Worm (Caenorhabditis elegans) whole organism, L4 larva: Measurements from ENCODE around the gene Y54G2A.52.

Experiments
- F37D6.2 ChIP-seq: sonication (generic microtip); optimal IDR thresholded peaks from 2 replicates; lab custom pipeline; 2016; ENCODE audit warnings: mild to moderate bottlenecking, missing genetic modification characterization, missing compliant biosample characterization
- T20F7.1 ChIP-seq: fragments of 200-800 bp; sonication (Bioruptor generic); optimal IDR thresholded peaks from 2 replicates; lab custom pipeline; 2018; ENCODE audit warnings: mild to moderate bottlenecking, missing genetic modification characterization, missing compliant biosample characterization
- Y105C5A.15 ChIP-seq: fragments of 200-800 bp; sonication (Bioruptor generic); IDR thresholded peaks from 2 replicates; pipeline ENCODE4 v1.3.6; 2022; ENCODE audit warnings: missing genetic modification characterization, missing compliant biosample characterization
- Y5F2A.4 ChIP-seq: fragments of 200-800 bp; sonication (Bioruptor generic); optimal IDR thresholded peaks from 2 replicates; lab custom pipeline; 2018; ENCODE audit warnings: mild to moderate bottlenecking, missing genetic modification characterization, missing compliant biosample characterization
- aha-1 ChIP-seq: fragments of 150-350 bp; peaks from one replicate; lab custom pipeline; 2014; ENCODE audit warnings: missing biosample characterization, missing genetic modification characterization
- attf-4 ChIP-seq: sonication (generic microtip); optimal IDR thresholded peaks from 3 replicates; lab custom pipeline; 2017; ENCODE audit warnings: missing biosample characterization, missing genetic modification characterization
- ceh-20 ChIP-seq: fragments of 200-800 bp; sonication (Bioruptor generic); IDR thresholded peaks from 2 replicates; pipeline ENCODE4 v1.3.6; 2022; ENCODE audit warnings: missing genetic modification reagents, missing genetic modification characterization, missing compliant biosample characterization
- ceh-62 ChIP-seq: sonication (generic microtip); optimal IDR thresholded peaks from 2 replicates; lab custom pipeline; 2017; ENCODE audit warnings: missing biosample characterization, missing genetic modification characterization
- ceh-82 ChIP-seq: sonication (generic microtip); optimal IDR thresholded peaks from 2 replicates; lab custom pipeline; 2017; ENCODE audit warnings: missing biosample characterization, missing genetic modification characterization
- cey-2 ChIP-seq: sonication (generic microtip); optimal IDR thresholded peaks from 3 replicates; lab custom pipeline; 2017; ENCODE audit warnings: missing genetic modification characterization, mild to moderate bottlenecking, missing compliant biosample characterization, antibody characterized with exemption, borderline replicate concordance; ENCODE audit not compliant: insufficient read depth
- ctbp-1 ChIP-seq: fragments of 200-800 bp; sonication (Bioruptor generic); IDR thresholded peaks from 2 replicates; pipeline ENCODE4 v1.3.6; 2022; ENCODE audit warnings: missing genetic modification reagents, missing genetic modification characterization, missing compliant biosample characterization
- daf-16 ChIP-seq, 3 experiments: sonication (generic microtip); optimal IDR thresholded peaks; 2 replicates each; lab custom pipeline; 2016 to 2017; ENCODE audit warnings: missing genetic modification characterization in 3 of 3, missing genetic modification reagents in 3 of 3, mild to moderate bottlenecking in 2 of 3, missing compliant biosample characterization in 2 of 3, missing biosample characterization in 1 of 3, moderate library complexity in 1 of 3
- dmd-9 ChIP-seq: fragments of 200-800 bp; sonication (Bioruptor generic); IDR thresholded peaks from 2 replicates; pipeline ENCODE4 v1.3.6; 2022; ENCODE audit warnings: missing genetic modification reagents, missing genetic modification characterization, missing compliant biosample characterization
- duxl-1 ChIP-seq: sonication (generic microtip); optimal IDR thresholded peaks from 2 replicates; lab custom pipeline; 2016; ENCODE audit warnings: mild to moderate bottlenecking, missing genetic modification characterization, moderate library complexity, missing compliant biosample characterization; ENCODE audit not compliant: poor library complexity
- dve-1 ChIP-seq: sonication (generic microtip); optimal IDR thresholded peaks from 2 replicates; lab custom pipeline; 2017; ENCODE audit warnings: antibody characterized with exemption, mild to moderate bottlenecking, missing genetic modification characterization, missing compliant biosample characterization; ENCODE audit not compliant: insufficient read depth
- egl-43 ChIP-seq: fragments of 200-800 bp; sonication (Bioruptor generic); IDR thresholded peaks from 2 replicates; pipeline ENCODE4 v1.3.6; 2022; ENCODE audit warnings: missing genetic modification reagents, missing genetic modification characterization, missing compliant biosample characterization
- fkh-10 ChIP-seq: fragments of 150-350 bp; optimal IDR thresholded peaks from 2 replicates; lab custom pipeline; 2014; ENCODE audit warnings: missing biosample characterization, missing genetic modification reagents, missing genetic modification characterization
- hmg-1.1 ChIP-seq: fragments of 200-800 bp; sonication (Bioruptor generic); IDR thresholded peaks from 2 replicates; pipeline ENCODE4 v1.3.6; 2022; ENCODE audit warnings: missing genetic modification reagents, missing genetic modification characterization, missing compliant biosample characterization
- lin-15B ChIP-seq: fragments of 150-350 bp; sonication (generic microtip); optimal IDR thresholded peaks from 3 replicates; lab custom pipeline; 2014; ENCODE audit warnings: missing biosample characterization, missing genetic modification characterization
- lir-3 ChIP-seq: sonication (generic microtip); optimal IDR thresholded peaks from 2 replicates; lab custom pipeline; 2016; ENCODE audit warnings: mild to moderate bottlenecking, missing genetic modification characterization, missing compliant biosample characterization
- lsy-2 ChIP-seq, 2 experiments: fragments of 150-350 bp in 1 of 2; sonication (generic microtip) in 1 of 2; optimal IDR thresholded peaks; 2 replicates each; lab custom pipeline; 2014 to 2017; ENCODE audit warnings: missing biosample characterization in 2 of 2, missing genetic modification characterization in 2 of 2
- madf-5 ChIP-seq, 2 experiments: fragments of 200-800 bp; sonication (Bioruptor generic); IDR thresholded peaks; 2 replicates each; pipeline ENCODE4 v1.3.6; 2022; ENCODE audit warnings: missing compliant biosample characterization in 2 of 2, missing genetic modification characterization in 2 of 2
- madf-9 ChIP-seq: fragments of 200-800 bp; sonication (Bioruptor generic); conservative IDR thresholded peaks from 2 replicates; pipeline ENCODE4 v1.3.6; 2022; ENCODE audit warnings: missing genetic modification reagents, missing genetic modification characterization, missing compliant biosample characterization
- mdt-29 ChIP-seq: fragments of 200-800 bp; sonication (Bioruptor generic); IDR thresholded peaks from 2 replicates; pipeline ENCODE4 v1.3.6; 2022; ENCODE audit warnings: missing genetic modification reagents, missing genetic modification characterization, missing compliant biosample characterization
- mep-1 ChIP-seq: fragments of 150-350 bp; sonication (generic microtip); optimal IDR thresholded peaks from 3 replicates; lab custom pipeline; 2014; ENCODE audit warnings: missing biosample characterization, missing genetic modification characterization
- mes-2 ChIP-seq: sonication (generic microtip); optimal IDR thresholded peaks from 2 replicates; lab custom pipeline; 2016; ENCODE audit warnings: missing genotype, mild to moderate bottlenecking, missing genetic modification characterization, missing compliant biosample characterization; ENCODE audit not compliant: poor library complexity, severe bottlenecking
- mxl-3 ChIP-seq: fragments of 200-800 bp; sonication (Bioruptor generic); optimal IDR thresholded peaks from 2 replicates; lab custom pipeline; 2018; ENCODE audit warnings: mild to moderate bottlenecking, missing genetic modification characterization, missing compliant biosample characterization
- nhr-11 ChIP-seq: fragments of 150-350 bp; optimal IDR thresholded peaks from 2 replicates; lab custom pipeline; 2014; ENCODE audit warnings: missing biosample characterization, missing genetic modification characterization
- nhr-237 ChIP-seq: sonication (generic microtip); optimal IDR thresholded peaks from 2 replicates; lab custom pipeline; 2017; ENCODE audit warnings: missing biosample characterization, missing genetic modification characterization
- nhr-25 ChIP-seq: sonication (generic microtip); optimal IDR thresholded peaks from 2 replicates; lab custom pipeline; 2017; ENCODE audit warnings: missing genetic modification characterization, mild to moderate bottlenecking, missing compliant biosample characterization, antibody characterized with exemption, moderate library complexity, borderline replicate concordance; ENCODE audit not compliant: insufficient read depth
- nhr-41 ChIP-seq: fragments of 200-800 bp; sonication (Bioruptor generic); IDR thresholded peaks from 2 replicates; pipeline ENCODE4 v1.3.6; 2022; ENCODE audit warnings: missing genetic modification reagents, missing genetic modification characterization, missing compliant biosample characterization
- nhr-48 ChIP-seq: sonication (generic microtip); optimal IDR thresholded peaks from 2 replicates; lab custom pipeline; 2016; ENCODE audit warnings: mild to moderate bottlenecking, missing genetic modification characterization, missing compliant biosample characterization
- nhr-6 ChIP-seq: fragments of 150-350 bp; optimal IDR thresholded peaks from 2 replicates; lab custom pipeline; 2014; ENCODE audit warnings: missing biosample characterization, missing genetic modification characterization
- nhr-77 ChIP-seq: fragments of 150-350 bp; optimal IDR thresholded peaks from 2 replicates; lab custom pipeline; 2014; ENCODE audit warnings: missing biosample characterization, missing genetic modification characterization
- php-3 ChIP-seq: fragments of 200-800 bp; sonication (Bioruptor generic); IDR thresholded peaks from 2 replicates; pipeline ENCODE4 v1.3.6; 2022; ENCODE audit warnings: missing genetic modification reagents, missing genetic modification characterization, missing compliant biosample characterization
- pqm-1 ChIP-seq: sonication (generic microtip); optimal IDR thresholded peaks from 2 replicates; lab custom pipeline; 2017; ENCODE audit warnings: missing biosample characterization, missing genetic modification characterization
- rbr-2 ChIP-seq: sonication (generic microtip); optimal IDR thresholded peaks from 2 replicates; lab custom pipeline; 2016; ENCODE audit warnings: missing genotype, missing genetic modification characterization, missing compliant biosample characterization
- saeg-2 ChIP-seq: fragments of 200-800 bp; sonication (Bioruptor generic); IDR thresholded peaks from 2 replicates; pipeline ENCODE4 v1.3.6; 2022; ENCODE audit warnings: missing genetic modification reagents, missing genetic modification characterization, missing compliant biosample characterization
- set-16 ChIP-seq: fragments of 200-800 bp; sonication (Bioruptor generic); IDR thresholded peaks from 2 replicates; pipeline ENCODE4 v1.3.6; 2022; ENCODE audit warnings: missing genetic modification reagents, missing genetic modification characterization, missing compliant biosample characterization
- skn-1 ChIP-seq: fragments of 150-350 bp; optimal IDR thresholded peaks from 2 replicates; lab custom pipeline; 2014; ENCODE audit warnings: missing biosample characterization, missing genetic modification characterization
- snpc-1.2 ChIP-seq: fragments of 200-800 bp; sonication (Bioruptor generic); IDR thresholded peaks from 2 replicates; pipeline ENCODE4 v1.3.6; 2022; ENCODE audit warnings: missing genetic modification reagents, missing genetic modification characterization, missing compliant biosample characterization
- snpc-4 ChIP-seq: fragments of 150-350 bp; optimal IDR thresholded peaks from 2 replicates; lab custom pipeline; 2014; ENCODE audit warnings: missing biosample characterization, missing genetic modification characterization
- spr-3 ChIP-seq: fragments of 200-800 bp; sonication (Bioruptor generic); optimal IDR thresholded peaks from 2 replicates; lab custom pipeline; 2018; ENCODE audit warnings: mild to moderate bottlenecking, missing genetic modification characterization, missing compliant biosample characterization
- unc-130 ChIP-seq: sonication (generic microtip); optimal IDR thresholded peaks from 2 replicates; lab custom pipeline; 2016; ENCODE audit warnings: missing genetic modification reagents, missing genetic modification characterization, missing compliant biosample characterization
- unc-62 ChIP-seq, 3 experiments: fragments of 150-350 bp in 1 of 3; sonication (generic microtip); optimal IDR thresholded peaks in 2 of 3; peaks in 1 of 3; 1 replicate in 1 of 3; 2 replicates in 2 of 3; lab custom pipeline; 2014 to 2017; ENCODE audit warnings: missing biosample characterization in 3 of 3, missing genetic modification characterization in 3 of 3, missing genetic modification reagents in 3 of 3, missing genotype in 1 of 3
- zfp-2 ChIP-seq: sonication (generic microtip); optimal IDR thresholded peaks from 2 replicates; lab custom pipeline; 2016; ENCODE audit warnings: mild to moderate bottlenecking, missing genetic modification characterization, missing compliant biosample characterization

The Y54G2A.52 gene

DNA sequence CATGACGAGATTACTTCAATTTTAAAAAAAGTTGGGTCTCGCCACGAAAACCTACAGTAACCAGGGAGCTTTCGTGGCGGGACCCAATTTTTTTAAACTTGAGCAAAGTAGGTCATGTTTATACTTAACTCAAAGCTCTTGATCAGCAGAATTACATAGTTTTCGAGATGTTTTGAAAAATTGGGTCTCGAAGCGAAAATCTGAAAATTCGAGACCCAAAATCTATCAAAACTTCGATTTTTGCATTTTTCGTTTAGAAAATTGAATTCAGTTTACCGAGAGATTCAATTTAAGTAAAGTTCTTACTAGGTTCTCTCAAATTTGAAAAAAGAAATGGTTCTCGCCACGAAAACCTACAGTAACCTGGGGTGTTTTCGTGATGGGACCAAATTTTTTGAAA is 28.4 kb downstream of the Y54G2A.52 start:
- no peak for TF ChIP-seq rbr-2 (tag; lab: Kevin White, UChicago)
- no peak for TF ChIP-seq nhr-41 (GFP tag; lab: Robert Waterston, UW)
- no peak for TF ChIP-seq T20F7.1 (GFP tag; lab: Kevin White, UChicago)
- TF ChIP-seq dve-1 (tag; lab: Kevin White, UChicago) = no peak
- peak; percentile 38 for TF ChIP-seq aha-1 (tag; lab: Kevin White, UChicago)
- TF ChIP-seq unc-62 (GFP tag; optimal IDR thresholded peaks at IDR 0.05 in 1 of 2; lab: Kevin White, UChicago) = peak in 1 of 2 experiments; percentile 93
- TF ChIP-seq unc-62 (tag; optimal IDR thresholded peaks at IDR 0.05; lab: Kevin White, UChicago) = no peak

DNA sequence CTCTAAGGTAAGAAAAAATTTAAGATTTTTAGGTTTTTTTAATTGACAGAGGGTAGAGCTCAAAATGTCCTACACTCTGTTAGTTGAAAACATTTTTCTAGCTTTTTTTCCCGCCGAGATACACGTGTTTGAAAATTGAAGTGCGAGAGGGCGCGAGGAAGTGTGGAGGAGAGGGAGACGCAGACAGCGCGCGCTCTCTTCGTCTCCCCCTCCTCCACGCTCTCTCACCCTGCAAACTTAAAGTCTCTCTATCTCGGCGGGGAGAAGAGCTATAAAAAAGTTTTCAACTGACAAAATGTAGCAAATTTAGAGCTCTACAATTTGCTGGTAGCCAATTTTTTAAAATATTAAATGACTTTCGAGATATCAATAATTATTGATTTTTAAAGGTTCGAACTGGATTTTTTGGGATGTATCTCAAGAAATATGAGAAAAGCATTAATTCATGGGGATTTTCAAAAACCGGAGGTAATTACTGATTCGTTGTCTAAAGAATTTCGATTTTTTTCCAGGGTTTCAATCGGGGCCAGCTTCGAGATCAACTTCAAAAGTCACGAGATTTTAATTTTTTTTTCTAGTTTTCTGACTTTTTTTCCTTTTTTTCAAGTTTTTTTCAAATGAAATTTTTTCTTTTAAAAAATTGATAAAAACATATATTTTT is 33.3 kb downstream of the Y54G2A.52 start:
- TF ChIP-seq attf-4 = no peak
- no peak for TF ChIP-seq spr-3
- no peak for TF ChIP-seq mxl-3 (GFP tag; lab: Kevin White, UChicago)
- TF ChIP-seq snpc-4 (tag; lab: Kevin White, UChicago) = no peak
- TF ChIP-seq fkh-10 = no peak
- no peak; the same call in 1 of the 2 replicates for TF ChIP-seq snpc-1.2 (GFP tag; lab: Robert Waterston, UW)
- TF ChIP-seq madf-9 (GFP tag; lab: Robert Waterston, UW) = no peak
- no peak for TF ChIP-seq ceh-62 (tag; lab: Kevin White, UChicago)
- no peak for TF ChIP-seq lin-15B (tag; lab: Kevin White, UChicago)
- TF ChIP-seq duxl-1 (tag; lab: Kevin White, UChicago) = peak; percentile 55
- TF ChIP-seq pqm-1 (tag; lab: Kevin White, UChicago) = no peak
- TF ChIP-seq madf-5 (GFP tag; IDR thresholded peaks at IDR 0.05; lab: Robert Waterston, UW) = no peak
- TF ChIP-seq nhr-25 (tag; lab: Kevin White, UChicago) = no peak
- TF ChIP-seq nhr-77 (tag; lab: Kevin White, UChicago) = no peak
- no peak for TF ChIP-seq nhr-6 (tag; lab: Kevin White, UChicago)
- no peak for TF ChIP-seq php-3
- TF ChIP-seq saeg-2 = no peak
- 0 out of 2 replicates have a peak, but pooled peaks have one; percentile 56 for TF ChIP-seq ctbp-1 (GFP tag; lab: Robert Waterston, UW)
- no peak for TF ChIP-seq daf-16 (GFP tag; optimal IDR thresholded peaks at IDR 0.05; lab: Kevin White, UChicago)
- TF ChIP-seq daf-16 (tag; optimal IDR thresholded peaks at IDR 0.05; lab: Kevin White, UChicago) = no peak
- no peak for TF ChIP-seq ceh-82 (tag; lab: Kevin White, UChicago)
- no peak for TF ChIP-seq skn-1 (tag; lab: Kevin White, UChicago)
- TF ChIP-seq lsy-2 (tag; optimal IDR thresholded peaks at IDR 0.05; lab: Kevin White, UChicago) = no peak
- peak; percentile 72 for TF ChIP-seq set-16 (GFP tag; lab: Robert Waterston, UW)
- TF ChIP-seq F37D6.2 (tag; lab: Kevin White, UChicago) = no peak
- no peak for TF ChIP-seq mes-2 (tag; lab: Kevin White, UChicago)
- TF ChIP-seq Y5F2A.4 = no peak
- TF ChIP-seq nhr-237 (tag; lab: Kevin White, UChicago) = no peak
- no peak for TF ChIP-seq mdt-29 (GFP tag; lab: Robert Waterston, UW)
- TF ChIP-seq dmd-9 (GFP tag; lab: Robert Waterston, UW) = no peak
- no peak for TF ChIP-seq nhr-48 (tag; lab: Kevin White, UChicago)
- no peak for TF ChIP-seq unc-130 (GFP tag; lab: Kevin White, UChicago)
- TF ChIP-seq egl-43 (GFP tag; lab: Robert Waterston, UW) = peak; percentile 54; the same call in 1 of the 2 replicates
- peak; percentile 36 for TF ChIP-seq mep-1
- TF ChIP-seq cey-2 (tag; lab: Kevin White, UChicago) = no peak
- TF ChIP-seq lir-3 (tag; lab: Kevin White, UChicago) = no peak
- peak; percentile 40; the same call in 1 of the 2 replicates for TF ChIP-seq hmg-1.1
- no peak for TF ChIP-seq zfp-2 (tag; lab: Kevin White, UChicago)
- peak in 1 of 2 experiments; percentile 24 for TF ChIP-seq unc-62 (GFP tag; optimal IDR thresholded peaks at IDR 0.05 in 1 of 2; lab: Kevin White, UChicago)
- no peak for TF ChIP-seq unc-62 (tag; optimal IDR thresholded peaks at IDR 0.05; lab: Kevin White, UChicago)
- no peak for TF ChIP-seq ceh-20
- no peak for TF ChIP-seq nhr-11 (tag; lab: Kevin White, UChicago)
- TF ChIP-seq nhr-41 (GFP tag; lab: Robert Waterston, UW) = peak; percentile 35; the same call in 1 of the 2 replicates
- TF ChIP-seq Y105C5A.15 (GFP tag; lab: Robert Waterston, UW) = 0 out of 2 replicates have a peak, but pooled peaks have one; percentile 32
